Fruit fly (Drosophila melanogaster): Measurements from ENCODE around the gene mRpL45.
A peak's percentile ranks its signal among the peaks of the same experiment; 100 is the strongest.

mRpL45 gene

DNA sequence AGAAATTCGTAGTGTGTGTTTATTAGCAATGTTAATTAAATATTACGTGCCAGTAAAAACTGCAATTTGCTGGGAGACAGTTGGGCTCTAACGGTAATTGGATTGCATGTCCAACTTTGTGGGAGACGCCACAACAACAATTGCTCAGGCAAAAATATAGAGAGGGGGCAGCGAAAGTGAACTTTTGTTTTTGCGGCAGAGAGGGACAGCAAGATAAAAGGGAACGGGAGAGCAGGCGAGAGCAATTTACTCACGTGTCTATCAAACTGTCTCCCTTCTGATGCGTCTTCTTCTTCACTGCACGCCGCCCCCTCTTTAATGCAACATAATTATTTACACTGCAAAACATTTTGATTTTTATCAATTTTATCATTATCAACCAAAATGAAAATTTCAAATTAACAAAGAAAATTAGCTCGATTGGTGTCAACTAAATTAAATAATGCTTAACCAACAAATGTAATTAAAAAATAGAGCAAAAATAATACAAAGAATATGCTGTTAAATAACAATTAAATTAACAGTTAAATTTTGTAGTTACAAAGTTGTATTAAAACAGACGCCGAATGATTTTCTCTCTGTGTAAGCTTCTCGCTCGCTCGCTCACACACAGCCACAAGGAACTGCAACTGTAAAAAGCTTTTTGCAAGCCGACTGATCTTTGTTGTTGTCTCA, 49.1 kb downstream of the mRpL45 start (continued):
- TF ChIP-seq CG11247 (GFP tag; IDR thresholded peaks at IDR 0.05) (0 out of 2 replicates have a peak, but pooled peaks have one; percentile 30), abd-A (tag; optimal IDR thresholded peaks at IDR 0.05) (no peak), CG18619 (GFP tag; optimal IDR thresholded peaks at IDR 0.05) (peak; percentile 69), CG1792 (GFP tag; optimal IDR thresholded peaks at IDR 0.05) (peak; percentile 61), pan (optimal IDR thresholded peaks at IDR 0.05) (no peak), pan (GFP tag; optimal IDR thresholded peaks at IDR 0.05 in 1 of 2, IDR thresholded peaks at IDR 0.05 in 1 of 2) (peak in 1 of 2 experiments; percentile 60), D19B (GFP tag; optimal IDR thresholded peaks at IDR 0.05) (peak; percentile 33), amos (GFP tag; IDR thresholded peaks at IDR 0.05; ENCODE audit: partially characterized antibody) (no peak), bab2 (GFP tag; optimal IDR thresholded peaks at IDR 0.05) (peak; percentile 65), CG32772 (GFP tag; IDR thresholded peaks at IDR 0.05) (peak; percentile 82), Jarid2 (GFP tag; optimal IDR thresholded peaks at IDR 0.05) (peak; percentile 34), CG12236 (GFP tag; optimal IDR thresholded peaks at IDR 0.05) (peak; percentile 38), Hr78 (GFP tag; optimal IDR thresholded peaks at IDR 0.05) (peak in 1 of 2 experiments; percentile 73), Deaf1 (tag; optimal IDR thresholded peaks at IDR 0.05) (peak; percentile 67), CG33557 (GFP tag; optimal IDR thresholded peaks at IDR 0.05) (peak; percentile 44), Dbx (GFP tag; IDR thresholded peaks at IDR 0.05) (no peak), CG3995 (GFP tag; optimal IDR thresholded peaks at IDR 0.05) (peak; percentile 7), CTCF (GFP tag; optimal IDR thresholded peaks at IDR 0.05) (peak; percentile 26), Atf-2 (GFP tag; optimal IDR thresholded peaks at IDR 0.05) (peak; percentile 74), CG7786 (GFP tag; optimal IDR thresholded peaks at IDR 0.05) (peak; percentile 40), nerfin-2 (GFP tag; IDR thresholded peaks at IDR 0.05; ENCODE audit: partially characterized antibody) (no peak), kah (GFP tag; optimal IDR thresholded peaks at IDR 0.05) (peak; percentile 78), crc (GFP tag; optimal IDR thresholded peaks at IDR 0.05) (peak; percentile 40), CG5180 (GFP tag; optimal IDR thresholded peaks at IDR 0.05) (peak; percentile 74), lola (GFP tag; optimal IDR thresholded peaks at IDR 0.05) (peak in 1 of 3 experiments; percentile 83), Side (GFP tag; optimal IDR thresholded peaks at IDR 0.05) (peak; percentile 38), Ada2b (GFP tag; IDR thresholded peaks at IDR 0.05) (peak; percentile 66), CG31365 (tag; optimal IDR thresholded peaks at IDR 0.05) (no peak), her (GFP tag; optimal IDR thresholded peaks at IDR 0.05) (no peak), CG12219 (GFP tag; optimal IDR thresholded peaks at IDR 0.05) (peak; percentile 42), sc (optimal IDR thresholded peaks at IDR 0.05) (no peak), sc (GFP tag; optimal IDR thresholded peaks at IDR 0.05) (peak; percentile 69), CG7987 (GFP tag; optimal IDR thresholded peaks at IDR 0.05) (no peak), Abd-B (GFP tag; optimal IDR thresholded peaks at IDR 0.05) (peak; percentile 93), Nf-YC (tag; optimal IDR thresholded peaks at IDR 0.05) (peak; percentile 32), CG8281 (tag; optimal IDR thresholded peaks at IDR 0.05) (peak; percentile 75), Chrac-16 (GFP tag; optimal IDR thresholded peaks at IDR 0.05) (peak; percentile 62), gfzf (GFP tag; optimal IDR thresholded peaks at IDR 0.05) (no peak), CG9437 (GFP tag; optimal IDR thresholded peaks at IDR 0.05) (peak; percentile 75), Hmr (GFP tag; optimal IDR thresholded peaks at IDR 0.05) (peak; percentile 11), Vsx1 (GFP tag; optimal IDR thresholded peaks at IDR 0.05) (peak; percentile 40), CG7556 (GFP tag; optimal IDR thresholded peaks at IDR 0.05) (peak; percentile 75), CG2120 (GFP tag; optimal IDR thresholded peaks at IDR 0.05) (peak; percentile 36), CG7839 (tag; optimal IDR thresholded peaks at IDR 0.05) (peak; percentile 94), slp2 (GFP tag; optimal IDR thresholded peaks at IDR 0.05) (peak; percentile 58), CG4730 (GFP tag; IDR thresholded peaks at IDR 0.05) (peak; percentile 64), CG6654 (GFP tag; optimal IDR thresholded peaks at IDR 0.05) (peak; percentile 71), CG11695 (GFP tag; IDR thresholded peaks at IDR 0.05) (peak; percentile 58; the same call in 1 of the 3 replicates), pum (GFP tag; optimal IDR thresholded peaks at IDR 0.05) (peak; percentile 39)
